Worm (Caenorhabditis elegans): ENCODE results near the gene elmd-1.

The elmd-1 gene

ce11 chrIII:3397678-3398077 lies 8.0 kb downstream of the elmd-1 start, which contains the start of gene clpf-1 (continued):
- TF ChIP-seq ceh-32 (tag; optimal IDR thresholded peaks at IDR 0.05; ENCODE audit: poor library complexity): no peak
- TF ChIP-seq ceh-20 (GFP tag; IDR thresholded peaks at IDR 0.05): no peak
- TF ChIP-seq F44E2.7 (GFP tag; IDR thresholded peaks at IDR 0.05): no peak
- TF ChIP-seq hif-1 (tag; optimal IDR thresholded peaks at IDR 0.05): no peak
- no peak for TF ChIP-seq nhr-237 (tag; optimal IDR thresholded peaks at IDR 0.05)
- no peak for TF ChIP-seq arid-1 (GFP tag; conservative IDR thresholded peaks at IDR 0.05)
- no peak for TF ChIP-seq snpc-1.2 (GFP tag; IDR thresholded peaks at IDR 0.05)
- TF ChIP-seq aha-1 (tag): peak; percentile 94
- peak; percentile 20; the same call in 1 of the 2 replicates for TF ChIP-seq lin-38 (GFP tag; IDR thresholded peaks at IDR 0.05)
- TF ChIP-seq daf-12 (tag; optimal IDR thresholded peaks at IDR 0.05): no peak
- TF ChIP-seq madf-9 (GFP tag; conservative IDR thresholded peaks at IDR 0.05): no peak
- no peak for TF ChIP-seq F10B5.3 (tag; optimal IDR thresholded peaks at IDR 0.05)
- TF ChIP-seq ceh-82 (tag; optimal IDR thresholded peaks at IDR 0.05): no peak
- peak; percentile 39 for TF ChIP-seq dve-1 (tag; optimal IDR thresholded peaks at IDR 0.05; ENCODE audit: insufficient read depth)

ce11 chrIII:3398485-3398884 lies 8.8 kb downstream of the elmd-1 start:
- no peak for TF ChIP-seq zfp-2 (tag; optimal IDR thresholded peaks at IDR 0.05)
- TF ChIP-seq saeg-2 (GFP tag; IDR thresholded peaks at IDR 0.05): no peak
- no peak for TF ChIP-seq T26A8.4 (GFP tag; IDR thresholded peaks at IDR 0.05)
- TF ChIP-seq aha-1 (tag): peak; percentile 6
- no peak for TF ChIP-seq mdt-29 (GFP tag; IDR thresholded peaks at IDR 0.05)
- no peak for TF ChIP-seq T20F7.1 (GFP tag; optimal IDR thresholded peaks at IDR 0.05)
- TF ChIP-seq lin-38 (GFP tag; IDR thresholded peaks at IDR 0.05): peak; percentile 53
- TF ChIP-seq skn-1 (tag; optimal IDR thresholded peaks at IDR 0.05): no peak
- TF ChIP-seq Y75B8A.6 (GFP tag; IDR thresholded peaks at IDR 0.05): no peak
- TF ChIP-seq fkh-10 (GFP tag; optimal IDR thresholded peaks at IDR 0.05): no peak
- no peak for TF ChIP-seq hif-1 (tag; optimal IDR thresholded peaks at IDR 0.05)
- TF ChIP-seq daf-19 (GFP tag; conservative IDR thresholded peaks at IDR 0.05): no peak
- TF ChIP-seq daf-16 (GFP tag; optimal IDR thresholded peaks at IDR 0.05): no peak
- peak; percentile 11 for TF ChIP-seq daf-16 (tag; optimal IDR thresholded peaks at IDR 0.05)
- TF ChIP-seq daf-12 (tag; optimal IDR thresholded peaks at IDR 0.05): no peak
- TF ChIP-seq lin-15B (tag; optimal IDR thresholded peaks at IDR 0.05): peak; percentile 9
- no peak for TF ChIP-seq vab-7 (GFP tag; IDR thresholded peaks at IDR 0.05)
- TF ChIP-seq ceh-62 (tag; optimal IDR thresholded peaks at IDR 0.05): no peak
- no peak for TF ChIP-seq madf-5 (GFP tag; IDR thresholded peaks at IDR 0.05)

ce11 chrIII:3400444-3400843 lies 10.7 kb downstream of the elmd-1 start:
- TF ChIP-seq mdt-29 (GFP tag; IDR thresholded peaks at IDR 0.05): no peak
- peak; percentile 32 for TF ChIP-seq F49E8.2 (tag; optimal IDR thresholded peaks at IDR 0.05; ENCODE audit: borderline replicate concordance)
- no peak for TF ChIP-seq zip-2 (tag; optimal IDR thresholded peaks at IDR 0.05)
- TF ChIP-seq nhr-111 (GFP tag; optimal IDR thresholded peaks at IDR 0.05): no peak
- peak; percentile 42; the same call in 1 of the 2 replicates for TF ChIP-seq lin-38 (GFP tag; IDR thresholded peaks at IDR 0.05)

- TF ChIP-seq ZK546.5 (tag; optimal IDR thresholded peaks at IDR 0.05) (no peak), lin-1 (GFP tag; IDR thresholded peaks at IDR 0.05) (no peak), daf-8 (GFP tag; IDR thresholded peaks at IDR 0.05) (no peak), nhr-28 (tag; optimal IDR thresholded peaks at IDR 0.05) (no peak), nhr-237 (tag; optimal IDR thresholded peaks at IDR 0.05) (no peak), ces-1 (GFP tag; optimal IDR thresholded peaks at IDR 0.05) (no peak), pqm-1 (tag; optimal IDR thresholded peaks at IDR 0.05) (no peak), mep-1 (tag; optimal IDR thresholded peaks at IDR 0.05) (peak; percentile 36), ceh-62 (tag; optimal IDR thresholded peaks at IDR 0.05) (no peak), F37D6.2 (tag; optimal IDR thresholded peaks at IDR 0.05) (no peak), lsy-2 (tag; optimal IDR thresholded peaks at IDR 0.05) (peak in 1 of 2 experiments; percentile 76), jun-1 (tag; optimal IDR thresholded peaks at IDR 0.05) (no peak), R02D3.7 (tag; optimal IDR thresholded peaks at IDR 0.05) (peak; percentile 86), sdz-12 (GFP tag; optimal IDR thresholded peaks at IDR 0.05) (no peak), spr-1 (tag; optimal IDR thresholded peaks at IDR 0.05) (no peak), mes-2 (tag; optimal IDR thresholded peaks at IDR 0.05; ENCODE audit: poor library complexity, severe bottlenecking) (no peak), nhr-111 (GFP tag; optimal IDR thresholded peaks at IDR 0.05) (no peak), skn-1 (tag; optimal IDR thresholded peaks at IDR 0.05) (no peak), hlh-30 (tag; optimal IDR thresholded peaks at IDR 0.05; ENCODE audit: insufficient read depth) (peak; percentile 70)
Observed at ce11 chrIII:3404354-3404913, 14.7 kb downstream of the elmd-1 start, which contains the start of the genes npp-9 and F59A2.5. TSS of gene npp-9 (minus strand) at chrIII:3404479. TSS of gene F59A2.5 (plus strand) at chrIII:3404863.

Data from whole organism, L4 larva.